Worm (Caenorhabditis elegans) whole organism, L1 larva: ENCODE results near the gene nlp-27.

Source experiments
- C16A3.4 ChIP-seq: fragments of 150-350 bp; optimal IDR thresholded peaks from 2 replicates; lab custom pipeline; 2014; ENCODE audit warnings: missing biosample characterization, missing genetic modification characterization
- Y116A8C.19 ChIP-seq: sonication (generic microtip); optimal IDR thresholded peaks from 2 replicates; lab custom pipeline; 2016; ENCODE audit warnings: missing compliant biosample characterization, missing genetic modification characterization, borderline replicate concordance
- alr-1 ChIP-seq: fragments of 200-800 bp; sonication (Bioruptor generic); optimal IDR thresholded peaks from 2 replicates; lab custom pipeline; 2018; ENCODE audit warnings: borderline replicate concordance, mild to moderate bottlenecking, missing genetic modification characterization, missing compliant biosample characterization
- aly-2 ChIP-seq: fragments of 150-350 bp; optimal IDR thresholded peaks from 2 replicates; lab custom pipeline; 2014; ENCODE audit warnings: missing biosample characterization, missing genetic modification characterization
- ceh-63 ChIP-seq: fragments of 200-800 bp; sonication (Bioruptor generic); optimal IDR thresholded peaks from 2 replicates; lab custom pipeline; 2018; ENCODE audit warnings: mild to moderate bottlenecking, missing genetic modification characterization, missing compliant biosample characterization
- ceh-82 ChIP-seq, 3 experiments: fragments of 150-350 bp in 1 of 3; sonication (generic microtip) in 2 of 3; optimal IDR thresholded peaks; 2 replicates each; lab custom pipeline; 2014 to 2017; ENCODE audit warnings: missing biosample characterization in 3 of 3, missing genetic modification characterization in 3 of 3
- ceh-88 ChIP-seq: fragments of 200-800 bp; sonication (Bioruptor generic); IDR thresholded peaks from 2 replicates; pipeline ENCODE4 v1.3.6; 2022; ENCODE audit warnings: missing genetic modification characterization, missing compliant biosample characterization
- dsc-1 ChIP-seq: sonication (generic microtip); optimal IDR thresholded peaks from 2 replicates; lab custom pipeline; 2016; ENCODE audit warnings: mild to moderate bottlenecking, missing genetic modification characterization, missing compliant biosample characterization
- efl-3 ChIP-seq: fragments of 200-800 bp; sonication (Bioruptor generic); optimal IDR thresholded peaks from 2 replicates; lab custom pipeline; 2018; ENCODE audit warnings: mild to moderate bottlenecking, missing genetic modification characterization, missing compliant biosample characterization
- egl-13 ChIP-seq: sonication (generic microtip); optimal IDR thresholded peaks from 2 replicates; lab custom pipeline; 2016; ENCODE audit warnings: missing genotype, missing genetic modification reagents, missing genetic modification characterization, missing compliant biosample characterization
- egl-27 ChIP-seq, 2 experiments: fragments of 150-350 bp in 1 of 2; sonication (generic microtip); optimal IDR thresholded peaks; 3 replicates each; lab custom pipeline; 2017 to 2018; ENCODE audit warnings: missing biosample characterization in 2 of 2, missing genetic modification characterization in 2 of 2, missing genetic modification reagents in 2 of 2
- elt-2 ChIP-seq: sonication (generic microtip); optimal IDR thresholded peaks from 2 replicates; lab custom pipeline; 2016; ENCODE audit warnings: missing genetic modification characterization, mild to moderate bottlenecking, inconsistent platforms, missing compliant biosample characterization, missing genetic modification reagents
- elt-3 ChIP-seq, 6 experiments: fragments of 150-350 bp in 1 of 6; sonication (generic microtip); optimal IDR thresholded peaks; 2 replicates each; lab custom pipeline; 2017 to 2018; ENCODE audit warnings: missing biosample characterization in 6 of 6, missing genetic modification characterization in 6 of 6, inconsistent platforms in 1 of 6
- fkh-10 ChIP-seq: sonication (generic microtip); optimal IDR thresholded peaks from 2 replicates; lab custom pipeline; 2017; ENCODE audit warnings: missing biosample characterization, missing genetic modification reagents, missing genetic modification characterization
- fkh-4 ChIP-seq: sonication (generic microtip); optimal IDR thresholded peaks from 2 replicates; lab custom pipeline; 2016; ENCODE audit warnings: missing compliant biosample characterization, missing genetic modification characterization, borderline replicate concordance
- fos-1 ChIP-seq: fragments of 150-350 bp; optimal IDR thresholded peaks from 2 replicates; lab custom pipeline; 2014; ENCODE audit warnings: missing biosample characterization, missing genetic modification characterization
- grh-1 ChIP-seq: fragments of 200-800 bp; sonication (Bioruptor generic); IDR thresholded peaks from 2 replicates; pipeline ENCODE4 v1.3.6; 2022; ENCODE audit warnings: missing genetic modification reagents, missing genetic modification characterization, missing compliant biosample characterization
- hlh-17 ChIP-seq: fragments of 200-800 bp; sonication (Bioruptor generic); optimal IDR thresholded peaks from 2 replicates; lab custom pipeline; 2018; ENCODE audit warnings: missing genetic modification characterization, mild to moderate bottlenecking, missing compliant biosample characterization, moderate library complexity, borderline replicate concordance
- hlh-4 ChIP-seq: sonication (generic microtip); optimal IDR thresholded peaks from 2 replicates; lab custom pipeline; 2016; ENCODE audit warnings: mild to moderate bottlenecking, missing genetic modification characterization, missing compliant biosample characterization
- isw-1 ChIP-seq: fragments of 200-800 bp; sonication (Bioruptor generic); IDR thresholded peaks from 2 replicates; pipeline ENCODE4 v1.3.6; 2022; ENCODE audit warnings: missing genetic modification characterization, missing compliant biosample characterization
- lin-14 ChIP-seq: fragments of 200-800 bp; sonication (Bioruptor generic); optimal IDR thresholded peaks from 2 replicates; lab custom pipeline; 2018; ENCODE audit warnings: mild to moderate bottlenecking, missing genetic modification characterization, moderate library complexity, missing compliant biosample characterization
- lir-3 ChIP-seq: sonication (generic microtip); optimal IDR thresholded peaks from 2 replicates; lab custom pipeline; 2016; ENCODE audit warnings: mild to moderate bottlenecking, missing genetic modification characterization, moderate library complexity, missing compliant biosample characterization; ENCODE audit not compliant: poor library complexity
- lsy-2 ChIP-seq, 2 experiments: fragments of 150-350 bp; optimal IDR thresholded peaks; 2 replicates each; lab custom pipeline; 2014; ENCODE audit warnings: missing biosample characterization in 2 of 2, missing genetic modification characterization in 2 of 2
- mab-9 ChIP-seq: fragments of 200-800 bp; sonication (Bioruptor generic); IDR thresholded peaks from 2 replicates; pipeline ENCODE4 v1.3.6; 2022; ENCODE audit warnings: missing genetic modification reagents, missing genetic modification characterization, missing compliant biosample characterization
- mdl-1 ChIP-seq, 2 experiments: fragments of 150-350 bp; optimal IDR thresholded peaks; 2 replicates each; lab custom pipeline; 2014 to 2017; ENCODE audit warnings: missing biosample characterization in 2 of 2, missing genetic modification characterization in 2 of 2, inconsistent platforms in 1 of 2
- nhr-11 ChIP-seq: fragments of 150-350 bp; optimal IDR thresholded peaks from 2 replicates; lab custom pipeline; 2014; ENCODE audit warnings: missing biosample characterization, missing genetic modification characterization
- nhr-12 ChIP-seq: sonication (generic microtip); optimal IDR thresholded peaks from 2 replicates; lab custom pipeline; 2017; ENCODE audit warnings: missing biosample characterization, missing genetic modification characterization
- nhr-19 ChIP-seq: fragments of 200-800 bp; sonication (Bioruptor generic); conservative IDR thresholded peaks from 2 replicates; pipeline ENCODE4 v1.3.6; 2022; ENCODE audit warnings: missing genetic modification characterization, missing compliant biosample characterization
- nhr-237 ChIP-seq: fragments of 150-350 bp; optimal IDR thresholded peaks from 2 replicates; lab custom pipeline; 2014; ENCODE audit warnings: missing biosample characterization, missing genetic modification characterization
- nhr-28 ChIP-seq: fragments of 150-350 bp; optimal IDR thresholded peaks from 2 replicates; lab custom pipeline; 2014; ENCODE audit warnings: missing biosample characterization, missing genetic modification characterization
- nhr-47 ChIP-seq: sonication (generic microtip); optimal IDR thresholded peaks from 2 replicates; lab custom pipeline; 2016; ENCODE audit warnings: mild to moderate bottlenecking, missing genetic modification characterization, moderate library complexity, missing compliant biosample characterization
- nhr-71 ChIP-seq: sonication (generic microtip); optimal IDR thresholded peaks from 2 replicates; lab custom pipeline; 2016; ENCODE audit warnings: mild to moderate bottlenecking, missing genetic modification characterization, moderate library complexity, missing compliant biosample characterization
- nhr-76 ChIP-seq: sonication (generic microtip); optimal IDR thresholded peaks from 2 replicates; lab custom pipeline; 2017; ENCODE audit warnings: missing biosample characterization, missing genetic modification characterization
- nhr-84 ChIP-seq: sonication (generic microtip); optimal IDR thresholded peaks from 2 replicates; lab custom pipeline; 2017; ENCODE audit warnings: missing biosample characterization, missing genetic modification characterization
- nhr-85 ChIP-seq: sonication (generic microtip); peaks from one replicate; lab custom pipeline; 2016; ENCODE audit warnings: missing genetic modification characterization, inconsistent platforms, missing compliant biosample characterization
- nhr-90 ChIP-seq: sonication (generic microtip); optimal IDR thresholded peaks from 2 replicates; lab custom pipeline; 2016; ENCODE audit warnings: mild to moderate bottlenecking, missing genetic modification characterization, missing compliant biosample characterization; ENCODE audit not compliant: poor library complexity
- pqm-1 ChIP-seq: sonication (generic microtip); optimal IDR thresholded peaks from 3 replicates; lab custom pipeline; 2017; ENCODE audit warnings: missing biosample characterization, missing genetic modification characterization
- rnt-1 ChIP-seq: sonication (generic microtip); optimal IDR thresholded peaks from 2 replicates; lab custom pipeline; 2016; ENCODE audit warnings: mild to moderate bottlenecking, missing genetic modification characterization, moderate library complexity, missing compliant biosample characterization
- skn-1 ChIP-seq: fragments of 150-350 bp; optimal IDR thresholded peaks from 2 replicates; lab custom pipeline; 2014; ENCODE audit warnings: missing biosample characterization, missing genetic modification characterization
- sox-4 ChIP-seq: sonication (generic microtip); optimal IDR thresholded peaks from 2 replicates; lab custom pipeline; 2016; ENCODE audit warnings: missing genetic modification characterization, missing compliant biosample characterization
- sptf-1 ChIP-seq: fragments of 150-350 bp; optimal IDR thresholded peaks from 2 replicates; lab custom pipeline; 2014; ENCODE audit warnings: missing biosample characterization, missing genetic modification characterization
- sup-37 ChIP-seq: fragments of 200-800 bp; sonication (Bioruptor generic); optimal IDR thresholded peaks from 2 replicates; lab custom pipeline; 2018; ENCODE audit warnings: mild to moderate bottlenecking, missing genetic modification characterization, missing compliant biosample characterization
- unc-130 ChIP-seq: fragments of 150-350 bp; optimal IDR thresholded peaks from 2 replicates; lab custom pipeline; 2017; ENCODE audit warnings: missing biosample characterization, missing genetic modification characterization, inconsistent platforms
- unc-30 ChIP-seq: sonication (generic microtip); optimal IDR thresholded peaks from 2 replicates; lab custom pipeline; 2017; ENCODE audit warnings: missing biosample characterization, missing genetic modification characterization
- unc-62 ChIP-seq: fragments of 150-350 bp; optimal IDR thresholded peaks from 2 replicates; lab custom pipeline; 2014; ENCODE audit warnings: missing biosample characterization, missing genetic modification reagents, missing genetic modification characterization
- unc-86 ChIP-seq: sonication (generic microtip); optimal IDR thresholded peaks from 2 replicates; lab custom pipeline; 2016; ENCODE audit warnings: missing genetic modification characterization, missing compliant biosample characterization
- zag-1 ChIP-seq: fragments of 150-350 bp; optimal IDR thresholded peaks from 2 replicates; lab custom pipeline; 2014; ENCODE audit warnings: missing biosample characterization, missing genetic modification characterization
- ztf-4 ChIP-seq: fragments of 150-350 bp; optimal IDR thresholded peaks from 2 replicates; lab custom pipeline; 2014; ENCODE audit warnings: missing biosample characterization, missing genetic modification characterization

Gene nlp-27

ce11 chrV:3976964-3977363 lies 12.2 kb upstream of the nlp-27 start, which contains the start of gene str-83 (continued):
- TF ChIP-seq grh-1 (GFP tag; lab: Robert Waterston, UW) = no peak
- no peak for TF ChIP-seq hlh-4 (tag; lab: Kevin White, UChicago)
- TF ChIP-seq hlh-17 = no peak
- TF ChIP-seq, all 84 proteins: peak for 0

ce11 chrV:3979053-3979452 lies 10.1 kb upstream of the nlp-27 start, which contains the start of gene nlp-34:
Gene nlp-34, minus strand, starts transcription at chrV:3979134.
- no peak for TF ChIP-seq Y116A8C.19 (tag; lab: Kevin White, UChicago)
- TF ChIP-seq nhr-85 (tag; lab: Kevin White, UChicago) = peak; percentile 73
- TF ChIP-seq, all 84 proteins: peak for 1

ce11 chrV:3979819-3980218 lies 9.4 kb upstream of the nlp-27 start, which contains the start of gene nlp-31:
Gene nlp-31, plus strand, starts transcription at chrV:3980055.
- no peak for TF ChIP-seq lir-3
- no peak for TF ChIP-seq efl-3 (GFP tag; lab: Kevin White, UChicago)
- peak in 1 of 2 experiments; percentile 41 for TF ChIP-seq mdl-1 (tag; optimal IDR thresholded peaks at IDR 0.05; lab: Kevin White, UChicago)
- TF ChIP-seq mab-9 = no peak
- TF ChIP-seq alr-1 (tag; lab: Kevin White, UChicago) = no peak
- TF ChIP-seq ceh-82 (tag; optimal IDR thresholded peaks at IDR 0.05; lab: Kevin White, UChicago) = no peak
- no peak for TF ChIP-seq elt-2 (tag; lab: Kevin White, UChicago)
- TF ChIP-seq rnt-1 (tag; lab: Kevin White, UChicago) = no peak
- no peak for TF ChIP-seq hlh-17
- no peak for TF ChIP-seq egl-27 (tag; optimal IDR thresholded peaks at IDR 0.05; lab: Kevin White, UChicago)
- no peak for TF ChIP-seq fkh-10 (GFP tag; lab: Kevin White, UChicago)
- no peak for TF ChIP-seq isw-1
- no peak for TF ChIP-seq fos-1 (tag; lab: Kevin White, UChicago)
- TF ChIP-seq nhr-76 (tag; lab: Kevin White, UChicago) = no peak
- TF ChIP-seq sox-4 (tag; lab: Kevin White, UChicago) = no peak
- no peak for TF ChIP-seq C16A3.4 (tag; lab: Kevin White, UChicago)
- TF ChIP-seq nhr-90 (tag; lab: Kevin White, UChicago) = peak; percentile 29
- TF ChIP-seq ztf-4 (tag; lab: Kevin White, UChicago) = peak; percentile 27
- no peak for TF ChIP-seq pqm-1 (tag; lab: Kevin White, UChicago)
- TF ChIP-seq unc-62 (GFP tag; lab: Kevin White, UChicago) = no peak
- TF ChIP-seq sup-37 = no peak
- no peak for TF ChIP-seq nhr-12 (tag; lab: Kevin White, UChicago)
- TF ChIP-seq unc-130 (tag; lab: Kevin White, UChicago) = no peak
- no peak for TF ChIP-seq nhr-28 (tag; lab: Kevin White, UChicago)
- TF ChIP-seq aly-2 = no peak
- peak; percentile 80 for TF ChIP-seq nhr-71 (tag; lab: Kevin White, UChicago)
- TF ChIP-seq nhr-237 (tag; lab: Kevin White, UChicago) = peak; percentile 12
- TF ChIP-seq nhr-19 = 0 out of 2 replicates have a peak, but pooled peaks have one; percentile 29
- no peak for TF ChIP-seq skn-1 (tag; lab: Kevin White, UChicago)
- TF ChIP-seq nhr-47 (tag; lab: Kevin White, UChicago) = no peak
- TF ChIP-seq lin-14 (GFP tag; lab: Kevin White, UChicago) = peak; percentile 73
- TF ChIP-seq zag-1 (tag; lab: Kevin White, UChicago) = no peak
- TF ChIP-seq unc-86 (tag; lab: Kevin White, UChicago) = no peak
- no peak for TF ChIP-seq ceh-63 (GFP tag; lab: Kevin White, UChicago)
- TF ChIP-seq lsy-2 (tag; optimal IDR thresholded peaks at IDR 0.05; lab: Kevin White, UChicago) = peak in 1 of 2 experiments; percentile 21
- no peak for TF ChIP-seq ceh-88 (GFP tag; lab: Robert Waterston, UW)
- peak; percentile 64 to 97 (median 96) for TF ChIP-seq elt-3 (tag; optimal IDR thresholded peaks at IDR 0.05; lab: Kevin White, UChicago)
- no peak for TF ChIP-seq unc-30 (tag; lab: Kevin White, UChicago)
- TF ChIP-seq egl-13 (tag; lab: Kevin White, UChicago) = no peak
- TF ChIP-seq nhr-84 (tag; lab: Kevin White, UChicago) = no peak
- no peak for TF ChIP-seq dsc-1 (tag; lab: Kevin White, UChicago)
- no peak for TF ChIP-seq fkh-4
- TF ChIP-seq sptf-1 (tag; lab: Kevin White, UChicago) = no peak
- TF ChIP-seq Y116A8C.19 (tag; lab: Kevin White, UChicago) = no peak
- no peak for TF ChIP-seq nhr-11 (tag; lab: Kevin White, UChicago)
